Fruit fly (Drosophila melanogaster): Measurements from ENCODE around the gene CG4080.

Gene CG4080

dm6 chr3L:9410754-9411423 is 11.9 kb upstream of the CG4080 start, which contains the start of the genes CG4022 and Cpsf5 (continued):
- TF ChIP-seq sc (optimal IDR thresholded peaks at IDR 0.05) = no peak
- TF ChIP-seq sc (GFP tag; optimal IDR thresholded peaks at IDR 0.05) = peak; percentile 16
- 0 out of 2 replicates have a peak, but pooled peaks have one; percentile 13 for TF ChIP-seq bowl (GFP tag; IDR thresholded peaks at IDR 0.05)
- TF ChIP-seq BEAF-32 (GFP tag; optimal IDR thresholded peaks at IDR 0.05) = peak; percentile 52
- peak; percentile 70 for TF ChIP-seq ems (GFP tag; optimal IDR thresholded peaks at IDR 0.05)
- TF ChIP-seq usp (GFP tag; optimal IDR thresholded peaks at IDR 0.05) = no peak
- TF ChIP-seq Oli (tag; optimal IDR thresholded peaks at IDR 0.05) = peak; percentile 69
- TF ChIP-seq CG7745 (tag; optimal IDR thresholded peaks at IDR 0.05) = peak; percentile 99
- peak; percentile 66 for TF ChIP-seq CG6272 (GFP tag; IDR thresholded peaks at IDR 0.05)
- peak; percentile 54 for TF ChIP-seq vfl (GFP tag; optimal IDR thresholded peaks at IDR 0.05)
- TF ChIP-seq lola (GFP tag; optimal IDR thresholded peaks at IDR 0.05) = peak in 1 of 3 experiments; percentile 84
- no peak for TF ChIP-seq CG6854 (GFP tag; optimal IDR thresholded peaks at IDR 0.05)
- TF ChIP-seq gcm (GFP tag; optimal IDR thresholded peaks at IDR 0.05) = peak; percentile 78
- TF ChIP-seq Fer3 (tag; optimal IDR thresholded peaks at IDR 0.05) = peak; percentile 78
- TF ChIP-seq gt (GFP tag; IDR thresholded peaks at IDR 0.05) = peak; percentile 40; the same call in 1 of the 2 replicates
- TF ChIP-seq CG34224 (GFP tag; IDR thresholded peaks at IDR 0.05; ENCODE audit: partially characterized antibody) = no peak
- peak; percentile 78 for TF ChIP-seq stc (GFP tag; IDR thresholded peaks at IDR 0.05)
- TF ChIP-seq CTCF (GFP tag; optimal IDR thresholded peaks at IDR 0.05) = no peak
- TF ChIP-seq Gsc (GFP tag; IDR thresholded peaks at IDR 0.05) = no peak
- TF ChIP-seq CG9215 (GFP tag; IDR thresholded peaks at IDR 0.05) = peak; percentile 82
- peak; percentile 70 for TF ChIP-seq CG16815 (GFP tag; optimal IDR thresholded peaks at IDR 0.05)
- TF ChIP-seq CG6689 (GFP tag; IDR thresholded peaks at IDR 0.05) = peak; percentile 79
- peak; percentile 56 for TF ChIP-seq CG17912 (GFP tag; optimal IDR thresholded peaks at IDR 0.05)
- no peak for TF ChIP-seq CG10565 (GFP tag; optimal IDR thresholded peaks at IDR 0.05)
- TF ChIP-seq CG15514 (GFP tag; optimal IDR thresholded peaks at IDR 0.05) = peak; percentile 100
- peak; percentile 69 for TF ChIP-seq nerfin-1 (tag; optimal IDR thresholded peaks at IDR 0.05)
- TF ChIP-seq emc (GFP tag; optimal IDR thresholded peaks at IDR 0.05) = peak; percentile 27
- no peak for TF ChIP-seq CG4360 (GFP tag; IDR thresholded peaks at IDR 0.05)
- peak; percentile 73; the same call in 2 of the 3 replicates for TF ChIP-seq ase (GFP tag; IDR thresholded peaks at IDR 0.05)
- TF ChIP-seq ttk (GFP tag; IDR thresholded peaks at IDR 0.05) = peak; percentile 77
- peak; percentile 89 for TF ChIP-seq CG2120 (GFP tag; optimal IDR thresholded peaks at IDR 0.05)
- peak; percentile 86 for TF ChIP-seq CG33557 (GFP tag; optimal IDR thresholded peaks at IDR 0.05)
- TF ChIP-seq CG32767 (GFP tag; IDR thresholded peaks at IDR 0.05) = peak; percentile 91
- peak; percentile 56; the same call in 1 of the 2 replicates for TF ChIP-seq CG11085 (GFP tag; IDR thresholded peaks at IDR 0.05)
- no peak for TF ChIP-seq corto (GFP tag; optimal IDR thresholded peaks at IDR 0.05)
- TF ChIP-seq CG1792 (GFP tag; optimal IDR thresholded peaks at IDR 0.05) = peak; percentile 55
- peak; percentile 86 for TF ChIP-seq grau (tag; optimal IDR thresholded peaks at IDR 0.05)
- peak; percentile 84 for TF ChIP-seq chn (GFP tag; optimal IDR thresholded peaks at IDR 0.05)
- TF ChIP-seq ro (GFP tag; IDR thresholded peaks at IDR 0.05) = no peak
- peak; percentile 74 for TF ChIP-seq CG14050 (GFP tag; IDR thresholded peaks at IDR 0.05)
- peak; percentile 89 for TF ChIP-seq B-H2 (GFP tag; optimal IDR thresholded peaks at IDR 0.05)
- TF ChIP-seq ap (GFP tag; IDR thresholded peaks at IDR 0.05) = peak; percentile 56
- no peak for TF ChIP-seq sima (GFP tag; optimal IDR thresholded peaks at IDR 0.05)
- TF ChIP-seq CG12769 (tag; optimal IDR thresholded peaks at IDR 0.05) = peak; percentile 71
- peak; percentile 42 for TF ChIP-seq Sry-δ (GFP tag; optimal IDR thresholded peaks at IDR 0.05)
- peak; percentile 84 for TF ChIP-seq CG12299 (tag; optimal IDR thresholded peaks at IDR 0.05)
- TF ChIP-seq CG18619 (GFP tag; optimal IDR thresholded peaks at IDR 0.05) = peak; percentile 80
- TF ChIP-seq CG2712 (tag; optimal IDR thresholded peaks at IDR 0.05) = peak; percentile 91
- TF ChIP-seq Elba2 (GFP tag; optimal IDR thresholded peaks at IDR 0.05) = peak; percentile 63
- peak; percentile 71 for TF ChIP-seq gfzf (GFP tag; optimal IDR thresholded peaks at IDR 0.05)
- TF ChIP-seq tio (GFP tag; optimal IDR thresholded peaks at IDR 0.05) = no peak

Measured in whole organism, embryonic.